Worm (Caenorhabditis elegans) whole organism, L4 larva: ENCODE data around the gene sms-3.
A peak's percentile ranks its signal among the peaks of the same experiment; 100 is the strongest.

ENCODE experiments used
- F26F4.8 ChIP-seq: fragments of 200-800 bp; sonication (Bioruptor generic); conservative IDR thresholded peaks from 2 replicates; pipeline ENCODE4 v1.3.6; 2022; ENCODE audit warnings: missing genetic modification characterization, missing compliant biosample characterization
- F44E2.7 ChIP-seq: fragments of 200-800 bp; sonication (Bioruptor generic); IDR thresholded peaks from 2 replicates; pipeline ENCODE4 v2.1.2; 2022; ENCODE audit warnings: missing genetic modification characterization, missing compliant biosample characterization
- F49E8.2 ChIP-seq: sonication (generic microtip); optimal IDR thresholded peaks from 2 replicates; lab custom pipeline; 2016; ENCODE audit warnings: missing compliant biosample characterization, mild to moderate bottlenecking, missing genetic modification characterization, borderline replicate concordance
- T26A8.4 ChIP-seq: fragments of 200-800 bp; sonication (Bioruptor generic); IDR thresholded peaks from 2 replicates; pipeline ENCODE4 v1.3.6; 2022; ENCODE audit warnings: missing genetic modification characterization, missing compliant biosample characterization
- Y105C5A.15 ChIP-seq: fragments of 200-800 bp; sonication (Bioruptor generic); IDR thresholded peaks from 2 replicates; pipeline ENCODE4 v1.3.6; 2022; ENCODE audit warnings: missing genetic modification characterization, missing compliant biosample characterization
- Y5F2A.4 ChIP-seq: fragments of 200-800 bp; sonication (Bioruptor generic); optimal IDR thresholded peaks from 2 replicates; lab custom pipeline; 2018; ENCODE audit warnings: mild to moderate bottlenecking, missing genetic modification characterization, missing compliant biosample characterization
- ZK546.5 ChIP-seq, 2 experiments: sonication (generic microtip); optimal IDR thresholded peaks; 2 replicates each; lab custom pipeline; 2017; ENCODE audit warnings: missing biosample characterization in 2 of 2, missing genetic modification characterization in 2 of 2
- aha-1 ChIP-seq: fragments of 150-350 bp; peaks from one replicate; lab custom pipeline; 2014; ENCODE audit warnings: missing biosample characterization, missing genetic modification characterization
- ama-1 ChIP-seq: fragments of 150-350 bp; optimal IDR thresholded peaks from 2 replicates; lab custom pipeline; 2014; ENCODE audit warnings: inconsistent platforms, mixed read lengths
- ceh-28 ChIP-seq: fragments of 150-350 bp; optimal IDR thresholded peaks from 2 replicates; lab custom pipeline; 2014; ENCODE audit warnings: missing biosample characterization, missing genetic modification reagents, missing genetic modification characterization
- ceh-32 ChIP-seq: sonication (generic microtip); optimal IDR thresholded peaks from 2 replicates; lab custom pipeline; 2016; ENCODE audit warnings: mild to moderate bottlenecking, missing genetic modification characterization, missing compliant biosample characterization; ENCODE audit not compliant: poor library complexity
- ceh-44 ChIP-seq: fragments of 200-800 bp; sonication (Bioruptor generic); IDR thresholded peaks from 2 replicates; pipeline ENCODE4 v1.3.6; 2022; ENCODE audit warnings: missing genetic modification reagents, missing genetic modification characterization, missing compliant biosample characterization
- ceh-62 ChIP-seq: sonication (generic microtip); optimal IDR thresholded peaks from 2 replicates; lab custom pipeline; 2017; ENCODE audit warnings: missing biosample characterization, missing genetic modification characterization
- ctbp-1 ChIP-seq: fragments of 200-800 bp; sonication (Bioruptor generic); IDR thresholded peaks from 2 replicates; pipeline ENCODE4 v1.3.6; 2022; ENCODE audit warnings: missing genetic modification reagents, missing genetic modification characterization, missing compliant biosample characterization
- daf-19 ChIP-seq: fragments of 200-800 bp; sonication (Bioruptor generic); conservative IDR thresholded peaks from 2 replicates; pipeline ENCODE4 v1.3.6; 2022; ENCODE audit warnings: missing genetic modification characterization, missing compliant biosample characterization
- fkh-10 ChIP-seq: fragments of 150-350 bp; optimal IDR thresholded peaks from 2 replicates; lab custom pipeline; 2014; ENCODE audit warnings: missing biosample characterization, missing genetic modification reagents, missing genetic modification characterization
- hlh-30 ChIP-seq: sonication (generic microtip); optimal IDR thresholded peaks from 2 replicates; lab custom pipeline; 2017; ENCODE audit warnings: antibody characterized with exemption, mild to moderate bottlenecking, missing genetic modification characterization, missing compliant biosample characterization; ENCODE audit not compliant: insufficient read depth
- hmg-1.1 ChIP-seq: fragments of 200-800 bp; sonication (Bioruptor generic); IDR thresholded peaks from 2 replicates; pipeline ENCODE4 v1.3.6; 2022; ENCODE audit warnings: missing genetic modification reagents, missing genetic modification characterization, missing compliant biosample characterization
- lim-7 ChIP-seq: fragments of 200-800 bp; sonication (Bioruptor generic); IDR thresholded peaks from 2 replicates; pipeline ENCODE4 v1.3.6; 2022; ENCODE audit warnings: missing genetic modification characterization, missing compliant biosample characterization
- lin-13 ChIP-seq: fragments of 150-350 bp; optimal IDR thresholded peaks from 2 replicates; lab custom pipeline; 2014; ENCODE audit warnings: missing biosample characterization, missing genetic modification reagents, missing genetic modification characterization
- lin-38 ChIP-seq: fragments of 200-800 bp; sonication (Bioruptor generic); IDR thresholded peaks from 2 replicates; pipeline ENCODE4 v1.3.6; 2022; ENCODE audit warnings: missing genetic modification reagents, missing genetic modification characterization, missing compliant biosample characterization
- madf-5 ChIP-seq, 2 experiments: fragments of 200-800 bp; sonication (Bioruptor generic); IDR thresholded peaks; 2 replicates each; pipeline ENCODE4 v1.3.6; 2022; ENCODE audit warnings: missing compliant biosample characterization in 2 of 2, missing genetic modification characterization in 2 of 2
- madf-9 ChIP-seq: fragments of 200-800 bp; sonication (Bioruptor generic); conservative IDR thresholded peaks from 2 replicates; pipeline ENCODE4 v1.3.6; 2022; ENCODE audit warnings: missing genetic modification reagents, missing genetic modification characterization, missing compliant biosample characterization
- mep-1 ChIP-seq: fragments of 150-350 bp; sonication (generic microtip); optimal IDR thresholded peaks from 3 replicates; lab custom pipeline; 2014; ENCODE audit warnings: missing biosample characterization, missing genetic modification characterization
- nhr-111 ChIP-seq: fragments of 200-800 bp; sonication (Bioruptor generic); optimal IDR thresholded peaks from 2 replicates; lab custom pipeline; 2018; ENCODE audit warnings: mild to moderate bottlenecking, missing genetic modification characterization, missing compliant biosample characterization
- nhr-41 ChIP-seq: fragments of 200-800 bp; sonication (Bioruptor generic); IDR thresholded peaks from 2 replicates; pipeline ENCODE4 v1.3.6; 2022; ENCODE audit warnings: missing genetic modification reagents, missing genetic modification characterization, missing compliant biosample characterization
- sdz-12 ChIP-seq: fragments of 200-800 bp; sonication (Bioruptor generic); optimal IDR thresholded peaks from 2 replicates; lab custom pipeline; 2018; ENCODE audit warnings: mild to moderate bottlenecking, missing genetic modification characterization, missing compliant biosample characterization
- set-16 ChIP-seq: fragments of 200-800 bp; sonication (Bioruptor generic); IDR thresholded peaks from 2 replicates; pipeline ENCODE4 v1.3.6; 2022; ENCODE audit warnings: missing genetic modification reagents, missing genetic modification characterization, missing compliant biosample characterization
- spr-1 ChIP-seq: sonication (generic microtip); optimal IDR thresholded peaks from 2 replicates; lab custom pipeline; 2016; ENCODE audit warnings: mild to moderate bottlenecking, missing genetic modification characterization, missing compliant biosample characterization
- tra-1 ChIP-seq: fragments of 200-800 bp; sonication (Bioruptor generic); IDR thresholded peaks from 2 replicates; pipeline ENCODE4 v1.3.6; 2022; ENCODE audit warnings: missing genetic modification reagents, missing genetic modification characterization, missing compliant biosample characterization
- vab-7 ChIP-seq: fragments of 200-800 bp; sonication (Bioruptor generic); IDR thresholded peaks from 2 replicates; pipeline ENCODE4 v1.3.6; 2022; ENCODE audit warnings: missing genetic modification reagents, missing genetic modification characterization, missing compliant biosample characterization
- zfp-2 ChIP-seq: sonication (generic microtip); optimal IDR thresholded peaks from 2 replicates; lab custom pipeline; 2016; ENCODE audit warnings: mild to moderate bottlenecking, missing genetic modification characterization, missing compliant biosample characterization
- zfp-3 ChIP-seq: fragments of 200-800 bp; sonication (Bioruptor generic); conservative IDR thresholded peaks from 2 replicates; pipeline ENCODE4 v1.3.6; 2022; ENCODE audit warnings: missing genetic modification reagents, missing genetic modification characterization, missing compliant biosample characterization
- ztf-11 ChIP-seq: fragments of 150-350 bp; optimal IDR thresholded peaks from 2 replicates; lab custom pipeline; 2014; ENCODE audit warnings: missing biosample characterization, missing genetic modification characterization

sms-3 gene

DNA sequence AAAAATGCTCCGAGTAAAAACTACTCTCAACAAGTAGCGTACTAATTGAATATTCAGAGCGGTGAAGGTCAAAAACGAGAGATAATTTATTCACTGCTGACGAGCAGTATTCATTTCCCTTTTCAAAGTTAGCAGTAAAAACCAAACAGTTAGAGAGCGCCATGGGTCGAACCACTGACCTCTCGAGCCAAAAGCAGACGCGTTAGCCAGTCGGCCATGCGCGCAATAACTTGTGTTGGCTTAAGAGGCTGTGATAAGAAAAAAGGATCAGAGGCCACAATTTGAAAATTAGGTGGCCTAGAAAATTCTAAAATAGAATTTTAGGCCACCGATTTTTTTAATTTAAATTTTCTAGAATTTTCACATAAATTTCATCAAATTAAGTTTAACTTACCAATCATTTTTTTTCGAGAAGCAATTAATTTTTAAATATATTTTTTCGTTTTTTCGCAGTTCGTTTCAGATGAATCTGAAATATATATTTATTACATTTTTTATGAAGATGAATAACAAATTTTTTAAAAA, at the start of gene sms-3 (continued):
- TF ChIP-seq vab-7 (GFP tag; lab: Robert Waterston, UW), result peak; percentile 68
- TF ChIP-seq spr-1 (tag; lab: Kevin White, UChicago), result peak; percentile 29
- peak; percentile 75 for TF ChIP-seq lin-38 (GFP tag; lab: Robert Waterston, UW)
- TF ChIP-seq F26F4.8 (GFP tag; lab: Robert Waterston, UW), result peak; percentile 84; the same call in 1 of the 2 replicates
- TF ChIP-seq F49E8.2 (tag; lab: Kevin White, UChicago), result peak; percentile 30
- TF ChIP-seq hmg-1.1 (GFP tag; lab: Robert Waterston, UW), result 0 out of 2 replicates have a peak, but pooled peaks have one; percentile 23
- 0 out of 2 replicates have a peak, but pooled peaks have one; percentile 18 for TF ChIP-seq ctbp-1
- TF ChIP-seq nhr-111 (GFP tag; lab: Kevin White, UChicago), result peak; percentile 29
- TF ChIP-seq nhr-41, result peak; percentile 66; the same call in 1 of the 2 replicates
- TF ChIP-seq lin-13 (GFP tag; lab: Kevin White, UChicago), result peak; percentile 82
- no peak for TF ChIP-seq ceh-28 (tag; lab: Kevin White, UChicago)
- no peak for TF ChIP-seq ceh-62 (tag; lab: Kevin White, UChicago)
- no peak for TF ChIP-seq fkh-10 (GFP tag; lab: Kevin White, UChicago)

- TF ChIP-seq aha-1, result peak; percentile 28
- no peak for TF ChIP-seq lin-38 (GFP tag; lab: Robert Waterston, UW)
Measured at ce11 chrIII:1641163-1641562, 40.2 kb upstream of the sms-3 start, which contains the start of gene Y22D7AL.3. Gene Y22D7AL.3, plus strand, starts transcription at chrIII:1641463.

DNA sequence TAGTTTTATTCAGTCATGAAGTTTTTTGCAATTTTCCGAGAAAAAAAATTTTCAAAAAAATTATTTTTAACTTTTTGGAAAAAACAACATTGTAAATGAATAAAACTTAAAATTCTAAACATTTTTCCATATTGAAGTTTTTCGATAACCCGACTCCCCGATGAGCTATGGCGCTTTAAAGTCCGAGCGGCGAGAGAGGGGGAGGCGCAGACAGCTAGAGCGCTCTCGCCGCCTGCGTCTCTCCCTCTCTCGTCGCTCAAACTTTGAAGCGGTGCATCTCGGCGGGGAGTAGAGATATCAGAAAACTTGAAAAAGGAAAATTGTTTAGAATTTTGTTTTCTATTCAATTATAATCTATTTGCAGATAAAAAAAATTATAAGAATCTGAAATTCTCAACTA, 37.4 kb upstream of the sms-3 start:
- TF ChIP-seq set-16 (GFP tag; lab: Robert Waterston, UW) (peak; percentile 82), madf-5 (GFP tag; IDR thresholded peaks at IDR 0.05; lab: Robert Waterston, UW) (no peak)

- TF ChIP-seq mep-1 (tag; lab: Kevin White, UChicago), result no peak
- no peak for TF ChIP-seq hlh-30 (tag; lab: Kevin White, UChicago)
- TF ChIP-seq Y105C5A.15 (GFP tag; lab: Robert Waterston, UW), result no peak
- TF ChIP-seq Y5F2A.4 (GFP tag; lab: Kevin White, UChicago), result no peak
- no peak for TF ChIP-seq F44E2.7
- no peak for TF ChIP-seq madf-9 (GFP tag; lab: Robert Waterston, UW)
- TF ChIP-seq daf-19 (GFP tag; lab: Robert Waterston, UW), result no peak
- no peak for TF ChIP-seq ceh-32
- TF ChIP-seq ceh-44 (GFP tag; lab: Robert Waterston, UW), result no peak
- no peak for TF ChIP-seq ztf-11 (tag; lab: Kevin White, UChicago)
- no peak for TF ChIP-seq lim-7
- TF ChIP-seq zfp-2 (tag; lab: Kevin White, UChicago), result no peak
- no peak for TF ChIP-seq F49E8.2 (tag; lab: Kevin White, UChicago)
- TF ChIP-seq sdz-12 (GFP tag; lab: Kevin White, UChicago), result no peak
- no peak for TF ChIP-seq T26A8.4 (GFP tag; lab: Robert Waterston, UW)
- TF ChIP-seq tra-1 (GFP tag; lab: Robert Waterston, UW), result no peak
- no peak for TF ChIP-seq ama-1 (lab: Kevin White, UChicago)
- no peak for TF ChIP-seq zfp-3 (GFP tag; lab: Robert Waterston, UW)
- no peak for TF ChIP-seq ZK546.5 (tag; optimal IDR thresholded peaks at IDR 0.05; lab: Kevin White, UChicago)
- TF ChIP-seq nhr-41, result no peak
- TF ChIP-seq, all 104 proteins: peak for 0
Measured at ce11 chrIII:1634270-1634669, 33.3 kb upstream of the sms-3 start, which contains the start of gene Y22D7AL.11. Gene Y22D7AL.11, minus strand, starts transcription at chrIII:1634370.
